Fruit fly (Drosophila melanogaster) whole organism, pupa: ENCODE measurements around the gene daw.

Experiments used
- CG10348 ChIP-seq: fragments of 200-800 bp; sonication (Bioruptor generic); IDR thresholded peaks from 2 replicates; pipeline ENCODE4 v1.3.6; 2022; ENCODE audit warnings: missing biosample characterization, missing genetic modification characterization
- CG12605 ChIP-seq: fragments of 200-800 bp; sonication (Bioruptor generic); IDR thresholded peaks from 2 replicates; pipeline ENCODE4 v1.3.6; 2022; ENCODE audit warnings: missing biosample characterization, missing genetic modification characterization
- CG13204 ChIP-seq: fragments of 200-800 bp; sonication (Bioruptor generic); optimal IDR thresholded peaks from 2 replicates; lab custom pipeline; 2018; ENCODE audit warnings: missing biosample characterization, mild to moderate bottlenecking, missing genetic modification characterization, moderate library complexity
- CG14655 ChIP-seq: fragments of 200-800 bp; sonication (Bioruptor generic); optimal IDR thresholded peaks from 3 replicates; lab custom pipeline; 2017; ENCODE audit warnings: mild to moderate bottlenecking, missing biosample characterization, missing genetic modification reagents, missing genetic modification characterization
- CG15710 ChIP-seq: fragments of 200-800 bp; sonication (Bioruptor generic); optimal IDR thresholded peaks from 2 replicates; lab custom pipeline; 2018; ENCODE audit warnings: missing biosample characterization, mild to moderate bottlenecking, missing genetic modification characterization, moderate library complexity
- CG17806 ChIP-seq: fragments of 200-800 bp; sonication (Bioruptor generic); optimal IDR thresholded peaks from 2 replicates; lab custom pipeline; 2018; ENCODE audit warnings: missing biosample characterization, mild to moderate bottlenecking, missing genetic modification characterization, moderate library complexity
- CG32121 ChIP-seq: fragments of 200-800 bp; sonication (Bioruptor generic); IDR thresholded peaks from 2 replicates; pipeline ENCODE4 v1.3.6; 2022; ENCODE audit warnings: missing biosample characterization, missing genetic modification characterization
- CG34367 ChIP-seq: fragments of 200-800 bp; sonication (Bioruptor generic); optimal IDR thresholded peaks from 2 replicates; lab custom pipeline; 2018; ENCODE audit warnings: missing biosample characterization, mild to moderate bottlenecking, missing genetic modification characterization
- CG4496 ChIP-seq: fragments of 200-800 bp; sonication (Bioruptor generic); IDR thresholded peaks from 3 replicates; pipeline ENCODE4 v1.3.6; 2022; ENCODE audit warnings: missing biosample characterization, missing genetic modification characterization
- CG8159 ChIP-seq: fragments of 200-800 bp; sonication (Bioruptor generic); optimal IDR thresholded peaks from 3 replicates; lab custom pipeline; 2018; ENCODE audit warnings: missing biosample characterization, mild to moderate bottlenecking, missing genetic modification characterization, moderate library complexity
- CG8301 ChIP-seq: fragments of 200-800 bp; sonication (Bioruptor generic); optimal IDR thresholded peaks from 2 replicates; lab custom pipeline; 2018; ENCODE audit warnings: missing biosample characterization, mild to moderate bottlenecking, missing genetic modification characterization
- CG9948 ChIP-seq: fragments of 200-800 bp; sonication (Bioruptor generic); optimal IDR thresholded peaks from 2 replicates; lab custom pipeline; 2018; ENCODE audit warnings: missing biosample characterization, mild to moderate bottlenecking, missing genetic modification characterization, moderate library complexity
- D1 ChIP-seq: fragments of 200-800 bp; sonication (Bioruptor generic); optimal IDR thresholded peaks from 2 replicates; lab custom pipeline; 2018; ENCODE audit warnings: missing biosample characterization, mild to moderate bottlenecking, missing genetic modification characterization, moderate library complexity
- EcR ChIP-seq: fragments of 200-800 bp; sonication (Bioruptor generic); optimal IDR thresholded peaks from 3 replicates; lab custom pipeline; 2019; ENCODE audit warnings: missing biosample characterization, missing genetic modification characterization, mild to moderate bottlenecking, moderate library complexity, missing genetic modification reagents
- Ets98B ChIP-seq: fragments of 200-800 bp; sonication (Bioruptor generic); IDR thresholded peaks from 2 replicates; pipeline ENCODE4 v1.3.6; 2022; ENCODE audit warnings: missing biosample characterization, missing genetic modification characterization
- Pif1A ChIP-seq: fragments of 200-800 bp; sonication (Bioruptor generic); optimal IDR thresholded peaks from 3 replicates; lab custom pipeline; 2016; ENCODE audit warnings: missing biosample characterization, missing genetic modification characterization
- Pif1B ChIP-seq: fragments of 200-800 bp; sonication (Bioruptor generic); optimal IDR thresholded peaks from 3 replicates; lab custom pipeline; 2016; ENCODE audit warnings: missing biosample characterization, missing genetic modification characterization
- Snoo ChIP-seq: fragments of 200-800 bp; sonication (Bioruptor generic); optimal IDR thresholded peaks from 3 replicates; lab custom pipeline; 2017; ENCODE audit warnings: missing biosample characterization, mild to moderate bottlenecking, missing genetic modification characterization, inconsistent platforms
- fd96Ca ChIP-seq: fragments of 200-800 bp; sonication (Bioruptor generic); IDR thresholded peaks from 3 replicates; pipeline ENCODE4 v1.3.6; 2022; ENCODE audit warnings: missing biosample characterization, missing genetic modification characterization
- gl ChIP-seq: fragments of 200-800 bp; sonication (Bioruptor generic); optimal IDR thresholded peaks from 2 replicates; lab custom pipeline; 2018; ENCODE audit warnings: missing biosample characterization, mild to moderate bottlenecking, missing genetic modification characterization
- rn ChIP-seq: fragments of 200-800 bp; sonication (Bioruptor generic); IDR thresholded peaks from 2 replicates; pipeline ENCODE4 v1.3.6; 2022; ENCODE audit warnings: missing biosample characterization, missing genetic modification characterization

daw gene

dm6 chr2L:2806190-2806763 is 1.2 kb downstream of the daw start:
- no peak for TF ChIP-seq CG10348 (GFP tag; lab: Robert Waterston, UW)
- no peak for TF ChIP-seq D1
- peak; percentile 45 for TF ChIP-seq CG14655 (GFP tag; lab: Kevin White, UChicago)
- TF ChIP-seq EcR = peak; percentile 95
- no peak for TF ChIP-seq fd96Ca (GFP tag; lab: Robert Waterston, UW)
- peak; percentile 91 for TF ChIP-seq CG13204 (GFP tag; lab: Kevin White, UChicago)
- TF ChIP-seq CG15710 (tag; lab: Kevin White, UChicago) = peak; percentile 1
- TF ChIP-seq gl (tag; lab: Kevin White, UChicago) = peak; percentile 88
- TF ChIP-seq CG12605 = no peak
- 0 out of 3 replicates have a peak, but pooled peaks have one; percentile 38 for TF ChIP-seq CG4496
- peak; percentile 20 for TF ChIP-seq Pif1B (GFP tag; lab: Kevin White, UChicago)
- TF ChIP-seq rn (GFP tag; lab: Robert Waterston, UW) = no peak
- peak; percentile 34 for TF ChIP-seq CG34367 (tag; lab: Kevin White, UChicago)
- peak; percentile 44; the same call in 1 of the 2 replicates for TF ChIP-seq Ets98B (GFP tag; lab: Robert Waterston, UW)
- peak; percentile 17 for TF ChIP-seq CG8301 (tag; lab: Kevin White, UChicago)
- peak; percentile 30 for TF ChIP-seq CG8159 (tag; lab: Kevin White, UChicago)
- TF ChIP-seq CG17806 (tag; lab: Kevin White, UChicago) = no peak
- peak; percentile 29 for TF ChIP-seq Snoo
- peak; percentile 21 for TF ChIP-seq Pif1A (GFP tag; lab: Kevin White, UChicago)

- no peak for TF ChIP-seq D1
- TF ChIP-seq CG34367 (tag; lab: Kevin White, UChicago) = no peak
- TF ChIP-seq CG15710 (tag; lab: Kevin White, UChicago) = no peak
Measured at dm6 chr2L:2807597-2807996, 2.5 kb downstream of the daw start.

- TF ChIP-seq CG34367 (tag; lab: Kevin White, UChicago) (no peak), CG12605 (peak; percentile 44), CG4496 (peak; percentile 67), CG32121 (no peak), CG13204 (GFP tag; lab: Kevin White, UChicago) (peak; percentile 54), Ets98B (GFP tag; lab: Robert Waterston, UW) (peak; percentile 37; the same call in 1 of the 2 replicates)
Measured at dm6 chr2L:2808038-2808699, 3.1 kb downstream of the daw start.

DNA sequence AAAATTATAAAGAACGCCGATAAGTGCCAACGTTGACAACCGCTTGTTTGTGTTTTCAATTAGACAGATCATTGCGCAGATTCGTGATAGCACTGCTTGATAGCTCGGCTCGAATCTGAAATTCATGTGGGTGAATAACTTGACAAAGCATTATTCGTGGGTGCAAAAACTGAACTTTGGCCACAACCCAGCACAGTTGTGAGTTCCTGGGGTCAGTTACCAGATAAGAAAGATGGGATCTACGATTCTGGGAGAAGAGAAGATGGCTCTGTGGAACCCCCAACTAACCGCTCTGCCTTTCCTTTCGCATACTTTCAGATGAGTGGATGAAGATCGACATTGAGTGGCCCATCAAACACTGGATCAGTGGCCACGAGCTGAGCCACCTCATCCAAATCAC is 5.8 kb downstream of the daw start:
- no peak for TF ChIP-seq CG10348 (GFP tag; lab: Robert Waterston, UW)
- no peak for TF ChIP-seq CG14655 (GFP tag; lab: Kevin White, UChicago)
- no peak for TF ChIP-seq CG8301 (tag; lab: Kevin White, UChicago)
- no peak for TF ChIP-seq CG12605
- no peak for TF ChIP-seq CG9948 (tag; lab: Kevin White, UChicago)
- TF ChIP-seq gl (tag; lab: Kevin White, UChicago) = no peak
- no peak for TF ChIP-seq Pif1B (GFP tag; lab: Kevin White, UChicago)
- TF ChIP-seq Pif1A (GFP tag; lab: Kevin White, UChicago) = no peak
- no peak for TF ChIP-seq CG15710 (tag; lab: Kevin White, UChicago)
- no peak for TF ChIP-seq Snoo
- TF ChIP-seq CG32121 = no peak
- TF ChIP-seq D1 = no peak
- no peak for TF ChIP-seq CG13204 (GFP tag; lab: Kevin White, UChicago)
- TF ChIP-seq, all 21 proteins: peak for 0

- TF ChIP-seq Pif1B (GFP tag; lab: Kevin White, UChicago) (no peak), EcR (no peak), CG17806 (tag; lab: Kevin White, UChicago) (no peak), CG15710 (tag; lab: Kevin White, UChicago) (no peak), Pif1A (GFP tag; lab: Kevin White, UChicago) (no peak), gl (tag; lab: Kevin White, UChicago) (no peak), CG4496 (no peak), CG9948 (tag; lab: Kevin White, UChicago) (no peak), D1 (no peak), fd96Ca (GFP tag; lab: Robert Waterston, UW) (no peak), CG34367 (tag; lab: Kevin White, UChicago) (no peak), CG14655 (GFP tag; lab: Kevin White, UChicago) (no peak)
Measured at dm6 chr2L:2812137-2812536, 7.1 kb downstream of the daw start, which contains the start of gene CG2964. Gene CG2964, plus strand, starts transcription at chr2L:2812437.

dm6 chr2L:2815673-2816072 is 10.6 kb downstream of the daw start, which contains the start of gene G6P:
Gene G6P, minus strand, starts transcription at chr2L:2815760.
- TF ChIP-seq CG4496 (no peak), Pif1A (GFP tag; lab: Kevin White, UChicago) (no peak), CG10348 (GFP tag; lab: Robert Waterston, UW) (no peak), CG14655 (GFP tag; lab: Kevin White, UChicago) (no peak), CG17806 (tag; lab: Kevin White, UChicago) (no peak), CG8301 (tag; lab: Kevin White, UChicago) (no peak), CG12605 (no peak), Ets98B (GFP tag; lab: Robert Waterston, UW) (no peak), Snoo (no peak), gl (tag; lab: Kevin White, UChicago) (no peak), CG8159 (tag; lab: Kevin White, UChicago) (no peak), CG13204 (GFP tag; lab: Kevin White, UChicago) (no peak), Pif1B (GFP tag; lab: Kevin White, UChicago) (no peak), CG9948 (tag; lab: Kevin White, UChicago) (no peak)
